Worm (Caenorhabditis elegans) whole organism, young adult: ENCODE measurements around the gene fut-3.

Source experiments
- B0261.1 ChIP-seq: sonication (generic microtip); optimal IDR thresholded peaks from 2 replicates; lab custom pipeline; 2016; ENCODE audit warnings: mild to moderate bottlenecking, missing genetic modification characterization, moderate library complexity, missing compliant biosample characterization
- D2030.7 ChIP-seq: fragments of 200-800 bp; sonication (Bioruptor generic); IDR thresholded peaks from 2 replicates; pipeline ENCODE4 v1.3.6; 2022; ENCODE audit warnings: missing genetic modification reagents, missing genetic modification characterization, missing compliant biosample characterization
- F22D6.2 ChIP-seq: sonication (generic microtip); optimal IDR thresholded peaks from 2 replicates; lab custom pipeline; 2016; ENCODE audit warnings: mild to moderate bottlenecking, missing genetic modification characterization, missing compliant biosample characterization
- F52B5.7 ChIP-seq: sonication (generic microtip); optimal IDR thresholded peaks from 2 replicates; lab custom pipeline; 2016; ENCODE audit warnings: mild to moderate bottlenecking, missing genetic modification characterization, missing compliant biosample characterization
- F57C9.4 ChIP-seq: sonication (generic microtip); optimal IDR thresholded peaks from 2 replicates; lab custom pipeline; 2017; ENCODE audit warnings: mild to moderate bottlenecking, missing genetic modification characterization, missing compliant biosample characterization
- Y79H2A.3 ChIP-seq: fragments of 200-800 bp; sonication (Bioruptor generic); conservative IDR thresholded peaks from 2 replicates; pipeline ENCODE4 v1.3.6; 2022; ENCODE audit warnings: missing genetic modification reagents, missing genetic modification characterization, missing compliant biosample characterization
- aptf-2 ChIP-seq: fragments of 200-800 bp; sonication (Bioruptor generic); conservative IDR thresholded peaks from 2 replicates; pipeline ENCODE4 v1.3.6; 2022; ENCODE audit warnings: missing genetic modification reagents, missing genetic modification characterization, missing compliant biosample characterization
- athp-1 ChIP-seq: sonication (generic microtip); optimal IDR thresholded peaks from 2 replicates; lab custom pipeline; 2017; ENCODE audit warnings: mild to moderate bottlenecking, missing genetic modification characterization, missing compliant biosample characterization
- attf-3 ChIP-seq: fragments of 200-800 bp; sonication (Bioruptor generic); conservative IDR thresholded peaks from 2 replicates; pipeline ENCODE4 v1.3.6; 2022; ENCODE audit warnings: missing genetic modification reagents, missing genetic modification characterization, missing compliant biosample characterization
- ccch-3 ChIP-seq: fragments of 200-800 bp; sonication (Bioruptor generic); optimal IDR thresholded peaks from 2 replicates; lab custom pipeline; 2018; ENCODE audit warnings: mild to moderate bottlenecking, missing genetic modification characterization, missing compliant biosample characterization
- cebp-2 ChIP-seq: fragments of 200-800 bp; sonication (Bioruptor generic); IDR thresholded peaks from 2 replicates; pipeline ENCODE4 v1.3.6; 2022; ENCODE audit warnings: missing genetic modification characterization, missing compliant biosample characterization
- ceh-79 ChIP-seq: sonication (generic microtip); optimal IDR thresholded peaks from 2 replicates; lab custom pipeline; 2017; ENCODE audit warnings: mild to moderate bottlenecking, missing genetic modification characterization, missing compliant biosample characterization
- ceh-91 ChIP-seq: fragments of 200-800 bp; sonication (Bioruptor generic); IDR thresholded peaks from 2 replicates; pipeline ENCODE4 v1.3.6; 2022; ENCODE audit warnings: missing genetic modification reagents, missing genetic modification characterization, missing compliant biosample characterization
- chd-7 ChIP-seq: sonication (generic microtip); optimal IDR thresholded peaks from 2 replicates; lab custom pipeline; 2016; ENCODE audit warnings: mild to moderate bottlenecking, missing genetic modification characterization, moderate library complexity, missing compliant biosample characterization
- dox-1 ChIP-seq: fragments of 200-800 bp; sonication (Bioruptor generic); IDR thresholded peaks from 2 replicates; pipeline ENCODE4 v1.3.6; 2022; ENCODE audit warnings: missing genetic modification reagents, missing genetic modification characterization, missing compliant biosample characterization
- dpff-1 ChIP-seq: sonication (generic microtip); optimal IDR thresholded peaks from 2 replicates; lab custom pipeline; 2017; ENCODE audit warnings: mild to moderate bottlenecking, missing genetic modification characterization, missing compliant biosample characterization
- efl-1 ChIP-seq: fragments of 150-350 bp; optimal IDR thresholded peaks from 2 replicates; lab custom pipeline; 2014; ENCODE audit warnings: missing biosample characterization, missing genetic modification reagents, missing genetic modification characterization
- ekl-4 ChIP-seq: fragments of 200-800 bp; sonication (Bioruptor generic); IDR thresholded peaks from 2 replicates; pipeline ENCODE4 v1.3.6; 2022; ENCODE audit warnings: missing genetic modification reagents, missing genetic modification characterization, missing compliant biosample characterization
- hrde-1 ChIP-seq: sonication (generic microtip); optimal IDR thresholded peaks from 2 replicates; lab custom pipeline; 2016; ENCODE audit warnings: missing genetic modification characterization, mild to moderate bottlenecking, missing compliant biosample characterization, moderate library complexity, missing genotype, missing genetic modification reagents, borderline replicate concordance
- lin-35 ChIP-seq, 3 experiments: fragments of 150-350 bp in 2 of 3; sonication (generic microtip) in 1 of 3; optimal IDR thresholded peaks; 2 replicates each; lab custom pipeline; 2014 to 2018; ENCODE audit warnings: missing biosample characterization in 3 of 3, missing genetic modification characterization in 3 of 3, missing genetic modification reagents in 3 of 3
- lin-40 ChIP-seq: sonication (generic microtip); optimal IDR thresholded peaks from 2 replicates; lab custom pipeline; 2016; ENCODE audit warnings: missing genetic modification characterization, mild to moderate bottlenecking, missing compliant biosample characterization, missing genotype, missing genetic modification reagents
- lir-1 ChIP-seq: fragments of 200-800 bp; sonication (Bioruptor generic); conservative IDR thresholded peaks from 2 replicates; pipeline ENCODE4 v1.3.6; 2022; ENCODE audit warnings: missing genetic modification reagents, missing genetic modification characterization, missing compliant biosample characterization
- madf-8 ChIP-seq: fragments of 200-800 bp; sonication (Bioruptor generic); conservative IDR thresholded peaks from 2 replicates; pipeline ENCODE4 v1.3.6; 2022; ENCODE audit warnings: missing genetic modification reagents, missing genetic modification characterization, missing compliant biosample characterization
- nfya-1 ChIP-seq: sonication (generic microtip); optimal IDR thresholded peaks from 2 replicates; lab custom pipeline; 2017; ENCODE audit warnings: antibody characterized with exemption, missing compliant biosample characterization, missing genetic modification characterization, borderline replicate concordance; ENCODE audit not compliant: insufficient read depth
- nfya-2 ChIP-seq: fragments of 200-800 bp; sonication (Bioruptor generic); IDR thresholded peaks from 2 replicates; pipeline ENCODE4 v1.3.6; 2022; ENCODE audit warnings: missing genetic modification reagents, missing genetic modification characterization, missing compliant biosample characterization
- nfyb-1 ChIP-seq: fragments of 200-800 bp; sonication (Bioruptor generic); IDR thresholded peaks from 2 replicates; pipeline ENCODE4 v1.3.6; 2022; ENCODE audit warnings: missing genetic modification reagents, missing genetic modification characterization, missing compliant biosample characterization
- nhr-120 ChIP-seq: fragments of 200-800 bp; sonication (Bioruptor generic); IDR thresholded peaks from 2 replicates; pipeline ENCODE4 v1.3.6; 2022; ENCODE audit warnings: missing genetic modification characterization, missing compliant biosample characterization
- pbrm-1 ChIP-seq: fragments of 200-800 bp; sonication (Bioruptor generic); IDR thresholded peaks from 2 replicates; pipeline ENCODE4 v1.3.6; 2022; ENCODE audit warnings: missing genetic modification reagents, missing genetic modification characterization, missing compliant biosample characterization
- rec-8 ChIP-seq, 2 experiments: sonication (generic microtip); optimal IDR thresholded peaks; 2 replicates each; lab custom pipeline; 2016; ENCODE audit warnings: mild to moderate bottlenecking in 2 of 2, missing genetic modification characterization in 2 of 2, missing genetic modification reagents in 2 of 2, missing genotype in 2 of 2, missing biosample characterization in 1 of 2, missing compliant biosample characterization in 1 of 2, moderate library complexity in 1 of 2
- repo-1 ChIP-seq: sonication (generic microtip); optimal IDR thresholded peaks from 2 replicates; lab custom pipeline; 2017; ENCODE audit warnings: mild to moderate bottlenecking, missing genetic modification characterization, missing compliant biosample characterization
- rpc-1 ChIP-seq, 2 experiments: fragments of 150-350 bp in 1 of 2; sonication (generic microtip) in 1 of 2; optimal IDR thresholded peaks; 2 replicates each; lab custom pipeline; 2014 to 2018; ENCODE audit warnings: missing biosample characterization in 1 of 2, missing genetic modification characterization in 1 of 2, missing genetic modification reagents in 1 of 2, missing genotype in 1 of 2
- sea-2 ChIP-seq: fragments of 200-800 bp; sonication (Bioruptor generic); IDR thresholded peaks from 2 replicates; pipeline ENCODE4 v1.3.6; 2022; ENCODE audit warnings: missing genetic modification characterization, missing compliant biosample characterization
- snpc-4 ChIP-seq, 5 experiments: fragments of 150-350 bp in 1 of 5; sonication (generic microtip) in 4 of 5; optimal IDR thresholded peaks; 2 replicates each; lab custom pipeline; 2014 to 2018; ENCODE audit warnings: missing genetic modification characterization in 5 of 5, missing biosample characterization in 3 of 5, antibody characterized with exemption in 2 of 5, mild to moderate bottlenecking in 2 of 5, missing compliant biosample characterization in 2 of 5, missing genotype in 2 of 5, moderate library complexity in 2 of 5, missing genetic modification reagents in 1 of 5
- tbp1 ChIP-seq: fragments of 200-800 bp; sonication (Bioruptor generic); optimal IDR thresholded peaks from 2 replicates; lab custom pipeline; 2018; ENCODE audit warnings: mild to moderate bottlenecking, missing genetic modification characterization, missing compliant biosample characterization
- tbx-9 ChIP-seq: sonication (generic microtip); optimal IDR thresholded peaks from 2 replicates; lab custom pipeline; 2016; ENCODE audit warnings: borderline replicate concordance, missing genetic modification characterization, inconsistent platforms, missing compliant biosample characterization
- unc-62 ChIP-seq: fragments of 150-350 bp; optimal IDR thresholded peaks from 2 replicates; lab custom pipeline; 2014; ENCODE audit warnings: missing biosample characterization, missing genetic modification reagents, missing genetic modification characterization
- ztf-18 ChIP-seq: sonication (generic microtip); optimal IDR thresholded peaks from 2 replicates; lab custom pipeline; 2016; ENCODE audit warnings: missing genotype, mild to moderate bottlenecking, missing genetic modification characterization, missing compliant biosample characterization
- ztf-22 ChIP-seq: fragments of 200-800 bp; sonication (Bioruptor generic); optimal IDR thresholded peaks from 2 replicates; lab custom pipeline; 2018; ENCODE audit warnings: mild to moderate bottlenecking, missing genetic modification characterization, moderate library complexity, missing compliant biosample characterization

The fut-3 gene

ce11 chrII:5680703-5681102 lies 21.1 kb upstream of the fut-3 start, which contains the start of gene flp-27:
Gene flp-27 (plus strand): TSS chrII:5681003.
- no peak for TF ChIP-seq chd-7 (tag; lab: Kevin White, UChicago)
- no peak for TF ChIP-seq lin-40
- TF ChIP-seq nfyb-1 (GFP tag; lab: Robert Waterston, UW): no peak
- TF ChIP-seq B0261.1 (tag; lab: Kevin White, UChicago): no peak
- no peak for TF ChIP-seq sea-2 (GFP tag; lab: Robert Waterston, UW)
- TF ChIP-seq pbrm-1: no peak
- TF ChIP-seq ccch-3 (GFP tag; lab: Kevin White, UChicago): no peak
- TF ChIP-seq aptf-2 (GFP tag; lab: Robert Waterston, UW): no peak
- no peak for TF ChIP-seq nfya-2
- TF ChIP-seq F22D6.2: no peak

- TF ChIP-seq lin-35 (GFP tag; optimal IDR thresholded peaks at IDR 0.05; lab: Kevin White, UChicago): no peak
- no peak for TF ChIP-seq ekl-4
- TF ChIP-seq ztf-18 (tag; lab: Kevin White, UChicago): no peak
- TF ChIP-seq F57C9.4 (tag; lab: Kevin White, UChicago): no peak
- no peak for TF ChIP-seq F22D6.2
- no peak for TF ChIP-seq ceh-79
- TF ChIP-seq repo-1 (tag; lab: Kevin White, UChicago): no peak
- TF ChIP-seq ceh-91 (GFP tag; lab: Robert Waterston, UW): no peak
- no peak for TF ChIP-seq nfya-2
- no peak for TF ChIP-seq nfyb-1 (GFP tag; lab: Robert Waterston, UW)
- TF ChIP-seq athp-1 (tag; lab: Kevin White, UChicago): no peak
- no peak for TF ChIP-seq dox-1 (GFP tag; lab: Robert Waterston, UW)
Measured at ce11 chrII:5669580-5669979, 10.0 kb upstream of the fut-3 start, which contains the start of gene C25H3.17. Gene C25H3.17 (minus strand): TSS chrII:5669680.

- no peak for TF ChIP-seq Y79H2A.3 (GFP tag; lab: Robert Waterston, UW)
- TF ChIP-seq snpc-4 (GFP tag; optimal IDR thresholded peaks at IDR 0.05; lab: Kevin White, UChicago): no peak
- TF ChIP-seq snpc-4 (tag; optimal IDR thresholded peaks at IDR 0.05; lab: Kevin White, UChicago): no peak
- no peak for TF ChIP-seq hrde-1
- no peak for TF ChIP-seq rec-8 (tag; optimal IDR thresholded peaks at IDR 0.05; lab: Kevin White, UChicago)
- TF ChIP-seq D2030.7 (GFP tag; lab: Robert Waterston, UW): no peak
- no peak for TF ChIP-seq dox-1 (GFP tag; lab: Robert Waterston, UW)
- TF ChIP-seq attf-3 (GFP tag; lab: Robert Waterston, UW): no peak
Measured at ce11 chrII:5668830-5669229, 9.3 kb upstream of the fut-3 start, which contains the start of gene C25H3.7. Gene C25H3.7 (minus strand): TSS chrII:5668930.

- no peak for TF ChIP-seq ztf-22 (GFP tag; lab: Kevin White, UChicago)
- TF ChIP-seq B0261.1 (tag; lab: Kevin White, UChicago): peak; percentile 7
- no peak for TF ChIP-seq unc-62 (GFP tag; lab: Kevin White, UChicago)
- TF ChIP-seq ceh-91 (GFP tag; lab: Robert Waterston, UW): no peak
- no peak for TF ChIP-seq cebp-2 (GFP tag; lab: Robert Waterston, UW)
- TF ChIP-seq athp-1 (tag; lab: Kevin White, UChicago): no peak
- TF ChIP-seq sea-2 (GFP tag; lab: Robert Waterston, UW): no peak
- no peak for TF ChIP-seq nfya-1 (tag; lab: Kevin White, UChicago)
- no peak for TF ChIP-seq nhr-120 (GFP tag; lab: Robert Waterston, UW)
- TF ChIP-seq F52B5.7 (tag; lab: Kevin White, UChicago): no peak
- TF ChIP-seq tbp1 (GFP tag; lab: Kevin White, UChicago): peak; percentile 69
- no peak for TF ChIP-seq efl-1 (GFP tag; lab: Kevin White, UChicago)
- no peak for TF ChIP-seq madf-8
- TF ChIP-seq lir-1 (GFP tag; lab: Robert Waterston, UW): no peak
- no peak for TF ChIP-seq dpff-1 (tag; lab: Kevin White, UChicago)
- TF ChIP-seq tbx-9 (tag; lab: Kevin White, UChicago): no peak
- peak; percentile 20 for TF ChIP-seq rpc-1 (optimal IDR thresholded peaks at IDR 0.05; lab: Kevin White, UChicago)
- peak; percentile 62 for TF ChIP-seq rpc-1 (tag; optimal IDR thresholded peaks at IDR 0.05; lab: Kevin White, UChicago)
Measured at ce11 chrII:5667540-5667939, 8.0 kb upstream of the fut-3 start.
